Worm (Caenorhabditis elegans) whole organism, midembryonic: ENCODE measurements around the gene npr-43.

Source experiments
- cog-1 ChIP-seq: sonication (generic microtip); optimal IDR thresholded peaks from 2 replicates; lab custom pipeline; 2016; ENCODE audit warnings: missing genetic modification characterization, missing compliant biosample characterization
- ztf-29 ChIP-seq: fragments of 200-800 bp; sonication (Bioruptor generic); IDR thresholded peaks from 2 replicates; pipeline ENCODE4 v1.3.6; 2022; ENCODE audit warnings: missing genetic modification reagents, missing genetic modification characterization, missing compliant biosample characterization

- TF ChIP-seq cog-1 (tag; lab: Kevin White, UChicago) (no peak), ztf-29 (GFP tag; lab: Robert Waterston, UW) (no peak)
Measured at ce11 chrV:14372774-14373173, 6.1 kb downstream of the npr-43 start, which contains the start of gene unc-39.
